Fruit fly (Drosophila melanogaster) whole organism, wandering third instar larva: ENCODE results near the gene CG4073.
A peak's percentile ranks its signal among the peaks of the same experiment; 100 is the strongest.

Experiments used
- Abd-B ChIP-seq: fragments of >200 bp; optimal IDR thresholded peaks from 2 replicates; lab custom pipeline; 2017; ENCODE audit warnings: missing biosample characterization, missing genetic modification characterization
- CG32264 ChIP-seq: fragments of 200-800 bp; sonication (Bioruptor generic); optimal IDR thresholded peaks from 2 replicates; lab custom pipeline; 2016; ENCODE audit warnings: missing biosample characterization, missing genetic modification characterization
- CG9705 ChIP-seq: fragments of 200-800 bp; sonication (Bioruptor generic); optimal IDR thresholded peaks from 2 replicates; lab custom pipeline; 2018; ENCODE audit warnings: missing biosample characterization, mild to moderate bottlenecking, missing genetic modification characterization
- Dfd ChIP-seq: fragments of >200 bp; optimal IDR thresholded peaks from 2 replicates; lab custom pipeline; 2017; ENCODE audit warnings: missing biosample characterization, missing genetic modification characterization
- Dif ChIP-seq: fragments of 200-275, 200-300 bp; sonication (Bioruptor generic); optimal IDR thresholded peaks from 2 replicates; lab custom pipeline; 2018; ENCODE audit warnings: missing biosample characterization, missing genetic modification characterization; ENCODE audit not compliant: partially characterized antibody
- GATAd ChIP-seq: sonication (Bioruptor generic); optimal IDR thresholded peaks from 2 replicates; lab custom pipeline; 2016; ENCODE audit warnings: missing biosample characterization, missing genetic modification characterization
- HLH106 ChIP-seq: fragments of 200-800 bp; optimal IDR thresholded peaks from 3 replicates; lab custom pipeline; 2019; ENCODE audit warnings: missing biosample characterization, mild to moderate bottlenecking, missing genetic modification characterization, moderate library complexity
- Hr78 ChIP-seq: fragments of >200 bp; optimal IDR thresholded peaks from 2 replicates; lab custom pipeline; 2017; ENCODE audit warnings: missing biosample characterization, missing genetic modification characterization
- Hr83 ChIP-seq: fragments of 200-300 bp; sonication (Bioruptor generic); optimal IDR thresholded peaks from 2 replicates; lab custom pipeline; 2016; ENCODE audit warnings: missing biosample characterization, mild to moderate bottlenecking, missing genetic modification characterization, moderate library complexity; ENCODE audit not compliant: poor library complexity, severe bottlenecking
- Jra ChIP-seq: sonication (Bioruptor generic); optimal IDR thresholded peaks from 2 replicates; lab custom pipeline; 2016; ENCODE audit warnings: missing biosample characterization, missing genetic modification characterization
- N ChIP-seq: fragments of >200 bp; optimal IDR thresholded peaks from 2 replicates; lab custom pipeline; 2018; ENCODE audit warnings: missing biosample characterization, missing external identifiers, missing genetic modification characterization
- OdsH ChIP-seq: fragments of 200-800 bp; sonication (Bioruptor generic); optimal IDR thresholded peaks from 2 replicates; lab custom pipeline; 2016; ENCODE audit warnings: missing biosample characterization, mild to moderate bottlenecking, missing genetic modification characterization
- Rel ChIP-seq, 2 experiments: fragments of 200-800 bp; sonication (Bioruptor generic) in 1 of 2; optimal IDR thresholded peaks; 2 replicates in 1 of 2; 3 replicates in 1 of 2; lab custom pipeline; 2016 to 2019; ENCODE audit warnings: mild to moderate bottlenecking in 2 of 2, missing biosample characterization in 2 of 2, missing genetic modification characterization in 2 of 2, moderate library complexity in 1 of 2
- Sp1 ChIP-seq: fragments of 200-800 bp; sonication (Bioruptor generic); optimal IDR thresholded peaks from 3 replicates; lab custom pipeline; 2019; ENCODE audit warnings: missing biosample characterization, mild to moderate bottlenecking, missing genetic modification characterization, moderate library complexity
- Vsx2 ChIP-seq: fragments of 200-300, 225-300 bp; sonication (Bioruptor generic); optimal IDR thresholded peaks from 2 replicates; lab custom pipeline; 2018; ENCODE audit warnings: missing biosample characterization, missing genetic modification characterization; ENCODE audit not compliant: partially characterized antibody
- br ChIP-seq: fragments of 200-800 bp; sonication (Bioruptor generic); optimal IDR thresholded peaks from 2 replicates; lab custom pipeline; 2016; ENCODE audit warnings: missing biosample characterization, missing genetic modification characterization
- brk ChIP-seq: fragments of 200-800 bp; sonication (Bioruptor generic); optimal IDR thresholded peaks from 2 replicates; lab custom pipeline; 2016; ENCODE audit warnings: missing biosample characterization, mild to moderate bottlenecking, missing genetic modification characterization
- dl ChIP-seq, 2 experiments: fragments of 175-275, 200-275 bp in 1 of 2; fragments of 200-275 bp in 1 of 2; sonication (Bioruptor generic); optimal IDR thresholded peaks; lab custom pipeline; 2018; ENCODE audit warnings: mild to moderate bottlenecking in 2 of 2, missing biosample characterization in 2 of 2, missing genetic modification characterization in 2 of 2, moderate library complexity in 2 of 2; ENCODE audit not compliant: partially characterized antibody in 2 of 2, insufficient read depth in 1 of 2
- dmrt93B ChIP-seq: fragments of 200-800 bp; sonication (Bioruptor generic); optimal IDR thresholded peaks from 2 replicates; lab custom pipeline; 2018; ENCODE audit warnings: missing biosample characterization, mild to moderate bottlenecking, missing genetic modification characterization
- dsf ChIP-seq: sonication (Bioruptor generic); optimal IDR thresholded peaks from 2 replicates; lab custom pipeline; 2016; ENCODE audit warnings: missing biosample characterization, missing genetic modification characterization, borderline replicate concordance
- ey ChIP-seq: fragments of 200-800 bp; sonication (Bioruptor generic); optimal IDR thresholded peaks from 2 replicates; lab custom pipeline; 2016; ENCODE audit warnings: missing biosample characterization, missing genetic modification characterization
- foxo ChIP-seq, 2 experiments: fragments of 200-800 bp; sonication (Bioruptor generic); optimal IDR thresholded peaks; 2 replicates in 1 of 2; 3 replicates in 1 of 2; lab custom pipeline; 2016 to 2017; ENCODE audit warnings: missing biosample characterization in 2 of 2, missing genetic modification characterization in 2 of 2
- fru ChIP-seq: fragments of 200-800 bp; sonication (Bioruptor generic); optimal IDR thresholded peaks from 3 replicates; lab custom pipeline; 2016; ENCODE audit warnings: missing biosample characterization, mild to moderate bottlenecking, missing genetic modification characterization
- h ChIP-seq: fragments of 200-800 bp; sonication (Bioruptor generic); optimal IDR thresholded peaks from 3 replicates; lab custom pipeline; 2016; ENCODE audit warnings: missing biosample characterization, mild to moderate bottlenecking, missing genetic modification characterization
- jim ChIP-seq: fragments of 175-275, 200-325 bp; sonication (Bioruptor generic); optimal IDR thresholded peaks from 2 replicates; lab custom pipeline; 2016; ENCODE audit warnings: missing biosample characterization, mild to moderate bottlenecking, missing genetic modification characterization
- lola ChIP-seq: fragments of >200 bp; optimal IDR thresholded peaks from 2 replicates; lab custom pipeline; 2017; ENCODE audit warnings: missing biosample characterization, missing genetic modification characterization
- pan ChIP-seq: fragments of >200 bp; optimal IDR thresholded peaks from 2 replicates; lab custom pipeline; 2017
- psq ChIP-seq: fragments of 200-800 bp; sonication (Bioruptor generic); optimal IDR thresholded peaks from 3 replicates; lab custom pipeline; 2017; ENCODE audit warnings: missing biosample characterization, mild to moderate bottlenecking, missing genetic modification characterization, moderate library complexity
- rgr ChIP-seq: fragments of 200-800 bp; sonication (Bioruptor generic); optimal IDR thresholded peaks from 3 replicates; lab custom pipeline; 2016; ENCODE audit warnings: missing biosample characterization, mild to moderate bottlenecking, missing genetic modification characterization
- sv ChIP-seq: fragments of 200-800 bp; sonication (Bioruptor generic); optimal IDR thresholded peaks from 3 replicates; lab custom pipeline; 2016; ENCODE audit warnings: missing biosample characterization, missing genetic modification characterization
- tai ChIP-seq: sonication (Bioruptor generic); optimal IDR thresholded peaks from 2 replicates; lab custom pipeline; 2016; ENCODE audit warnings: missing biosample characterization, missing genetic modification characterization
- usp ChIP-seq: fragments of >200 bp; optimal IDR thresholded peaks from 2 replicates; lab custom pipeline; 2017; ENCODE audit warnings: missing biosample characterization, missing genetic modification characterization
- woc ChIP-seq: sonication (Bioruptor generic); optimal IDR thresholded peaks from 2 replicates; lab custom pipeline; 2016; ENCODE audit warnings: missing biosample characterization, mild to moderate bottlenecking, missing genetic modification characterization

The CG4073 gene

DNA sequence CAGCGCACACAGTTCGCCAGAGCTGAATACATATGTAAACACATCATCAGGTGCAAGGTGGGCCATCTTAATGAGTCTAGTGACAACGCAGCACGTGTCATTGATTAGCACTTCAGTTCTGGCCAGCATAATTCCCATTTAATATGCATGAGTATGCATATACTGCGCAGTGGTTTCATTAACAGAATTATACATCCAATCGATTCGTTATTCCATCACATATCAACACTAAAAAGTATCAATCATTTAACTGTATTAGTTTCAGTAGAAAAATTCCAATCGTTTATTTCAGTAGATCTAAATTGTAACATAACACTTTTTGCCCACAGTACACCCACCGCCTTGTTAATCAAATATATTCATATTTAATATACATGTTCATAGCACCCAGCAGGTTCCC is at the start of gene CG4073:
Gene CG4073, plus strand, starts transcription at position 301 of the 400 bp plus-strand sequence.
- no peak for TF ChIP-seq Dfd (GFP tag; lab: Kevin White, UChicago)
- TF ChIP-seq OdsH (GFP tag; lab: Kevin White, UChicago), result no peak
- TF ChIP-seq Hr83 (GFP tag; lab: Kevin White, UChicago), result no peak
- no peak for TF ChIP-seq Rel (GFP tag; optimal IDR thresholded peaks at IDR 0.05; lab: Kevin White, UChicago)
- no peak for TF ChIP-seq Rel (tag; optimal IDR thresholded peaks at IDR 0.05; lab: Kevin White, UChicago)
- no peak for TF ChIP-seq GATAd (GFP tag; lab: Kevin White, UChicago)

DNA sequence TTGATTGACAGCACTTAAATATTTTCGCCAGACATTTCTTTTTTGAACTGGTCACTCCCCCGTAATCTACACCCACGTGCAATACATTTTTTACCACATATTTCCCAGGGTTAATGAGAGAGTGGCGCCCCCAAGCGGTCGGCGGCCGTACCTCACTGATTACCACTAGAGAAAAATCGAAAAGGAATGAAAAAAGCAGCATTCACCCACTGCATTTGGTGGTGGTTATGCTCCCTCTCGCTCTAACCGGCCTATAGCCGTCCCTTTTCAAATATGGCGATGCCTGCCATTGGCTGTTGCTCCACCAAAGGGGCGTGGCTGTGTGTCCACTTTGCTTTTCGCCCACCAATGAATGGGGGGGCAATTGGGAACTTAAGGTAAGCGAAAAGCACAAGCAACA is 49.7 kb upstream of the CG4073 start:
- TF ChIP-seq Rel (GFP tag; optimal IDR thresholded peaks at IDR 0.05; lab: Kevin White, UChicago) (no peak), Rel (tag; optimal IDR thresholded peaks at IDR 0.05; lab: Kevin White, UChicago) (peak; percentile 17), OdsH (GFP tag; lab: Kevin White, UChicago) (peak; percentile 5), foxo (GFP tag; optimal IDR thresholded peaks at IDR 0.05; lab: Kevin White, UChicago) (peak in 1 of 2 experiments; percentile 1), psq (GFP tag; lab: Kevin White, UChicago) (peak; percentile 11), Dif (GFP tag; lab: Kevin White, UChicago) (peak; percentile 20), br (peak; percentile 17), N (no peak), usp (GFP tag; lab: Kevin White, UChicago) (no peak), Vsx2 (GFP tag; lab: Kevin White, UChicago) (peak; percentile 39)

DNA sequence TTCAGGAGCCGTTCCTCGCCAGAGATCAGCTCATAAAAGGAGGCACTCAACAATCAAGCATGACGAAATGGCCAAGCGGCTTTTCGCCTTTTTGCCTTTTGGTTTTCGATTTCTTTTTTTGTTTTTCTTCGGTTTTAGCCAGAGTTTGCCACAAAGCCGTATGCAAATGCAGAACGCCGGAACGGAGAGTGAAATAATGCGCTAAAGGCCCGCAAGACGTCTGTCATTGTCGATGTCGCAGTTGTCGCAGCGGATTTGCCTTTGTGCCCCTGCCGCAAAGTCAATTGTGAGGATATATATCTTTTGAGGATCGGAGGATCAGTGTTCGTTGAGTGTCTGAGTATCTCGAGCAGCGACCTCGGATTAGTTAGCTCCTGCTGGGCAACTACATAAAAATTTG is 46.6 kb upstream of the CG4073 start:
- TF ChIP-seq psq (GFP tag; lab: Kevin White, UChicago), result no peak
- no peak for TF ChIP-seq Dif (GFP tag; lab: Kevin White, UChicago)
- TF ChIP-seq GATAd (GFP tag; lab: Kevin White, UChicago), result no peak
- TF ChIP-seq dsf (GFP tag; lab: Kevin White, UChicago), result no peak
- no peak for TF ChIP-seq CG9705 (GFP tag; lab: Kevin White, UChicago)
- no peak for TF ChIP-seq OdsH (GFP tag; lab: Kevin White, UChicago)
- no peak for TF ChIP-seq woc (GFP tag; lab: Kevin White, UChicago)
- no peak for TF ChIP-seq rgr (GFP tag; lab: Kevin White, UChicago)
- TF ChIP-seq, all 38 proteins: peak for 0

DNA sequence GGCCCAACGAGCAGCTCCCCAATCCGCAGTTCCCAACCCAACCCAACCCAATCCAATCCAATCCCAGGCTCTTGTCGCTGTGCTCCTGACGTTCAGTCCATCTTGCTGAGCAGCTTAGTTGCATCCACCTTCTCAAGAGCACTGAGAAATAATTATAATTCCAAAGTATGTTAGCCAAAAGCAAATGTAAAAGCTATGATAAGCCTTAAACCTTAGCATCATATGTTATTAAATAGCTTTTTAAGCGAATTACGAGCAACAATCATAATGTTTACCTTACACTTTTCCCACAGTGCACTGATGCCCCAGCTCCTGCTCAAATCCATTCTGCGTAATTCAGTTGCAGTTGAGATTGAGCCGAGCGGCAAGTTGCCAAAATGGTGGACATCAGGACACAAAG is 44.6 kb upstream of the CG4073 start:
- TF ChIP-seq tai, result no peak
- peak in 1 of 2 experiments; percentile 48 for TF ChIP-seq foxo (GFP tag; optimal IDR thresholded peaks at IDR 0.05; lab: Kevin White, UChicago)
- peak; percentile 5 for TF ChIP-seq woc (GFP tag; lab: Kevin White, UChicago)
- no peak for TF ChIP-seq Rel (GFP tag; optimal IDR thresholded peaks at IDR 0.05; lab: Kevin White, UChicago)
- no peak for TF ChIP-seq Rel (tag; optimal IDR thresholded peaks at IDR 0.05; lab: Kevin White, UChicago)
- TF ChIP-seq br, result no peak
- peak; percentile 41 for TF ChIP-seq rgr (GFP tag; lab: Kevin White, UChicago)
- TF ChIP-seq h (GFP tag; lab: Kevin White, UChicago), result peak; percentile 65
- no peak for TF ChIP-seq brk (GFP tag; lab: Kevin White, UChicago)
- TF ChIP-seq dl (GFP tag; optimal IDR thresholded peaks at IDR 0.05; lab: Kevin White, UChicago; ENCODE audit: insufficient read depth in 1 of 2, partially characterized antibody in 2 of 2), result no peak
- TF ChIP-seq psq (GFP tag; lab: Kevin White, UChicago), result peak; percentile 4
- TF ChIP-seq Abd-B (GFP tag; lab: Kevin White, UChicago), result no peak
- TF ChIP-seq CG9705 (GFP tag; lab: Kevin White, UChicago), result no peak
- no peak for TF ChIP-seq Vsx2 (GFP tag; lab: Kevin White, UChicago)
- TF ChIP-seq CG32264 (GFP tag; lab: Kevin White, UChicago), result no peak
- TF ChIP-seq ey (GFP tag; lab: Kevin White, UChicago), result peak; percentile 44
- no peak for TF ChIP-seq lola (GFP tag; lab: Kevin White, UChicago)
- TF ChIP-seq dmrt93B (GFP tag; lab: Kevin White, UChicago), result no peak
- no peak for TF ChIP-seq Hr78 (GFP tag; lab: Kevin White, UChicago)
- TF ChIP-seq Sp1 (GFP tag; lab: Kevin White, UChicago), result peak; percentile 42
- peak; percentile 65 for TF ChIP-seq HLH106 (tag; lab: Kevin White, UChicago)
- TF ChIP-seq OdsH (GFP tag; lab: Kevin White, UChicago), result peak; percentile 12
- TF ChIP-seq Jra (GFP tag; lab: Kevin White, UChicago), result no peak
- no peak for TF ChIP-seq Dif (GFP tag; lab: Kevin White, UChicago)
- no peak for TF ChIP-seq pan (lab: Kevin White, UChicago)
- TF ChIP-seq Dfd (GFP tag; lab: Kevin White, UChicago), result no peak
- TF ChIP-seq jim (GFP tag; lab: Kevin White, UChicago), result no peak
- no peak for TF ChIP-seq sv (GFP tag; lab: Kevin White, UChicago)
- peak; percentile 53 for TF ChIP-seq fru (GFP tag; lab: Kevin White, UChicago)
- TF ChIP-seq, all 38 proteins: peak for 10
